Fruit fly (Drosophila melanogaster): ENCODE results near the gene sau.

sau gene

dm6 chr2L:2182735-2183340 lies 43.3 kb upstream of the sau start:
- TF ChIP-seq CG9705 (GFP tag; optimal IDR thresholded peaks at IDR 0.05): no peak
- TF ChIP-seq Dif (GFP tag; optimal IDR thresholded peaks at IDR 0.05; ENCODE audit: partially characterized antibody): no peak
- no peak for TF ChIP-seq jim (GFP tag; optimal IDR thresholded peaks at IDR 0.05)
- TF ChIP-seq psq (GFP tag; optimal IDR thresholded peaks at IDR 0.05): no peak
- TF ChIP-seq h (GFP tag; optimal IDR thresholded peaks at IDR 0.05): no peak
- no peak for TF ChIP-seq Myc (optimal IDR thresholded peaks at IDR 0.05)
- no peak for TF ChIP-seq tai (GFP tag; optimal IDR thresholded peaks at IDR 0.05)
- TF ChIP-seq CrebA (GFP tag; optimal IDR thresholded peaks at IDR 0.05; ENCODE audit: borderline replicate concordance): no peak
- TF ChIP-seq Hr83 (GFP tag; optimal IDR thresholded peaks at IDR 0.05; ENCODE audit: poor library complexity, severe bottlenecking): no peak
- TF ChIP-seq usp (GFP tag; optimal IDR thresholded peaks at IDR 0.05): no peak
- TF ChIP-seq br (GFP tag; optimal IDR thresholded peaks at IDR 0.05): no peak
- no peak for TF ChIP-seq N (GFP tag; optimal IDR thresholded peaks at IDR 0.05)
- no peak for TF ChIP-seq Vsx2 (GFP tag; optimal IDR thresholded peaks at IDR 0.05; ENCODE audit: partially characterized antibody)
- TF ChIP-seq lola (GFP tag; optimal IDR thresholded peaks at IDR 0.05): no peak
- TF ChIP-seq dl (GFP tag; optimal IDR thresholded peaks at IDR 0.05; ENCODE audit: insufficient read depth in 1 of 2, partially characterized antibody in 2 of 2): no peak
- TF ChIP-seq sv (GFP tag; optimal IDR thresholded peaks at IDR 0.05): no peak
- no peak for TF ChIP-seq ey (GFP tag; optimal IDR thresholded peaks at IDR 0.05)
- TF ChIP-seq dmrt93B (GFP tag; optimal IDR thresholded peaks at IDR 0.05): no peak
- TF ChIP-seq CG32264 (GFP tag; optimal IDR thresholded peaks at IDR 0.05): no peak
- TF ChIP-seq fru (GFP tag; optimal IDR thresholded peaks at IDR 0.05): no peak

- TF ChIP-seq Jra (GFP tag; optimal IDR thresholded peaks at IDR 0.05): no peak
- no peak for TF ChIP-seq tai (GFP tag; optimal IDR thresholded peaks at IDR 0.05)
- no peak for TF ChIP-seq Sp1 (GFP tag; optimal IDR thresholded peaks at IDR 0.05)
- TF ChIP-seq psq (GFP tag; optimal IDR thresholded peaks at IDR 0.05): no peak
- TF ChIP-seq Hr78 (GFP tag; optimal IDR thresholded peaks at IDR 0.05): no peak
- no peak for TF ChIP-seq OdsH (GFP tag; optimal IDR thresholded peaks at IDR 0.05)
- no peak for TF ChIP-seq rgr (GFP tag; optimal IDR thresholded peaks at IDR 0.05)
- no peak for TF ChIP-seq h (GFP tag; optimal IDR thresholded peaks at IDR 0.05)
- TF ChIP-seq CG32264 (GFP tag; optimal IDR thresholded peaks at IDR 0.05): no peak
- TF ChIP-seq fru (GFP tag; optimal IDR thresholded peaks at IDR 0.05): no peak
Observed at dm6 chr2L:2184129-2184528, 42.0 kb upstream of the sau start.

dm6 chr2L:2184659-2185058 lies 41.5 kb upstream of the sau start:
- no peak for TF ChIP-seq Hnf4 (GFP tag; optimal IDR thresholded peaks at IDR 0.05)
- TF ChIP-seq h (GFP tag; optimal IDR thresholded peaks at IDR 0.05): peak; percentile 16
- peak; percentile 2 for TF ChIP-seq fru (GFP tag; optimal IDR thresholded peaks at IDR 0.05)
- no peak for TF ChIP-seq N (GFP tag; optimal IDR thresholded peaks at IDR 0.05)
- TF ChIP-seq rgr (GFP tag; optimal IDR thresholded peaks at IDR 0.05): peak; percentile 16

- TF ChIP-seq HLH106 (tag; optimal IDR thresholded peaks at IDR 0.05) (no peak), jim (GFP tag; optimal IDR thresholded peaks at IDR 0.05) (no peak), pan (optimal IDR thresholded peaks at IDR 0.05) (no peak), sage (GFP tag; optimal IDR thresholded peaks at IDR 0.05) (no peak), psq (GFP tag; optimal IDR thresholded peaks at IDR 0.05) (no peak), Abd-B (GFP tag; optimal IDR thresholded peaks at IDR 0.05) (no peak)
Observed at dm6 chr2L:2185373-2185772, 40.8 kb upstream of the sau start.

- no peak for TF ChIP-seq GATAd (GFP tag; optimal IDR thresholded peaks at IDR 0.05)
- TF ChIP-seq Myc (optimal IDR thresholded peaks at IDR 0.05): no peak
- TF ChIP-seq CG32264 (GFP tag; optimal IDR thresholded peaks at IDR 0.05): no peak
- TF ChIP-seq Dif (GFP tag; optimal IDR thresholded peaks at IDR 0.05; ENCODE audit: partially characterized antibody): no peak
- no peak for TF ChIP-seq OdsH (GFP tag; optimal IDR thresholded peaks at IDR 0.05)
- no peak for TF ChIP-seq sage (GFP tag; optimal IDR thresholded peaks at IDR 0.05)
- TF ChIP-seq sv (GFP tag; optimal IDR thresholded peaks at IDR 0.05): no peak
- no peak for TF ChIP-seq foxo (GFP tag; optimal IDR thresholded peaks at IDR 0.05)
- no peak for TF ChIP-seq ey (GFP tag; optimal IDR thresholded peaks at IDR 0.05)
- no peak for TF ChIP-seq pan (optimal IDR thresholded peaks at IDR 0.05)
- no peak for TF ChIP-seq brk (GFP tag; optimal IDR thresholded peaks at IDR 0.05)
- no peak for TF ChIP-seq Vsx2 (GFP tag; optimal IDR thresholded peaks at IDR 0.05; ENCODE audit: partially characterized antibody)
- TF ChIP-seq dl (GFP tag; optimal IDR thresholded peaks at IDR 0.05; ENCODE audit: insufficient read depth in 1 of 2, partially characterized antibody in 2 of 2): no peak
- no peak for TF ChIP-seq N (GFP tag; optimal IDR thresholded peaks at IDR 0.05)
- no peak for TF ChIP-seq Rel (GFP tag; optimal IDR thresholded peaks at IDR 0.05)
- no peak for TF ChIP-seq Rel (tag; optimal IDR thresholded peaks at IDR 0.05)
- no peak for TF ChIP-seq rgr (GFP tag; optimal IDR thresholded peaks at IDR 0.05)
- no peak for TF ChIP-seq jim (GFP tag; optimal IDR thresholded peaks at IDR 0.05)
- TF ChIP-seq usp (GFP tag; optimal IDR thresholded peaks at IDR 0.05): no peak
- no peak for TF ChIP-seq CG9705 (GFP tag; optimal IDR thresholded peaks at IDR 0.05)
- no peak for TF ChIP-seq Hr83 (GFP tag; optimal IDR thresholded peaks at IDR 0.05; ENCODE audit: poor library complexity, severe bottlenecking)
Observed at dm6 chr2L:2187411-2187810, 38.7 kb upstream of the sau start.

All from whole organism, wandering third instar larva.